Fruit fly (Drosophila melanogaster) whole organism, embryonic: Measurements from ENCODE around the gene Ppt1.

ENCODE experiments used
- B-H1 ChIP-seq: fragments of 200-800 bp; sonication (Bioruptor generic); IDR thresholded peaks from 3 replicates; pipeline ENCODE4 v1.3.6; 2022; ENCODE audit warnings: missing biosample characterization, missing genetic modification characterization
- B-H2 ChIP-seq: fragments of 200-800 bp; sonication (Bioruptor generic); optimal IDR thresholded peaks from 2 replicates; lab custom pipeline; 2018; ENCODE audit warnings: missing biosample characterization, mild to moderate bottlenecking, missing genetic modification characterization
- CG10321 ChIP-seq: fragments of 200-800 bp; sonication (Bioruptor generic); IDR thresholded peaks from 2 replicates; pipeline ENCODE4 v1.3.6; 2022; ENCODE audit warnings: missing biosample characterization, missing genetic modification characterization
- CG10366 ChIP-seq: fragments of 200-800 bp; sonication (Bioruptor generic); IDR thresholded peaks from 2 replicates; pipeline ENCODE4 v1.3.6; 2022; ENCODE audit warnings: missing biosample characterization, missing genetic modification characterization
- CG10431 ChIP-seq: fragments of 200-800 bp; sonication (Bioruptor generic); optimal IDR thresholded peaks from 3 replicates; lab custom pipeline; 2018; ENCODE audit warnings: missing biosample characterization, mild to moderate bottlenecking, missing genetic modification characterization
- CG10565 ChIP-seq: fragments of 200-800 bp; sonication (Bioruptor generic); optimal IDR thresholded peaks from 3 replicates; lab custom pipeline; 2016; ENCODE audit warnings: missing biosample characterization, mild to moderate bottlenecking, missing genetic modification characterization
- CG13894 ChIP-seq: fragments of 200-800 bp; sonication (Bioruptor generic); optimal IDR thresholded peaks from 3 replicates; lab custom pipeline; 2018; ENCODE audit warnings: missing biosample characterization, mild to moderate bottlenecking, missing genetic modification characterization, moderate library complexity
- CG14667 ChIP-seq: fragments of 200-800 bp; sonication (Bioruptor generic); IDR thresholded peaks from 2 replicates; pipeline ENCODE4 v1.3.6; 2022; ENCODE audit warnings: missing biosample characterization, missing genetic modification characterization
- CG15696 ChIP-seq: fragments of 200-800 bp; sonication (Bioruptor generic); optimal IDR thresholded peaks from 2 replicates; lab custom pipeline; 2019; ENCODE audit warnings: missing biosample characterization, mild to moderate bottlenecking, missing genetic modification characterization, moderate library complexity
- CG1603 ChIP-seq: fragments of 200-800 bp; sonication (Bioruptor generic); optimal IDR thresholded peaks from 2 replicates; lab custom pipeline; 2019; ENCODE audit warnings: missing biosample characterization, mild to moderate bottlenecking, missing genetic modification characterization, moderate library complexity
- CG18764 ChIP-seq: fragments of 200-800 bp; sonication (Bioruptor generic); optimal IDR thresholded peaks from 3 replicates; lab custom pipeline; 2016; ENCODE audit warnings: missing biosample characterization, missing genetic modification characterization
- CG2129 ChIP-seq: fragments of 200-800 bp; sonication (Bioruptor generic); IDR thresholded peaks from 2 replicates; pipeline ENCODE4 v1.3.6; 2022; ENCODE audit warnings: missing biosample characterization, missing genetic modification characterization; ENCODE audit not compliant: partially characterized antibody
- CG2199 ChIP-seq: fragments of 200-800 bp; sonication (Bioruptor generic); IDR thresholded peaks from 3 replicates; pipeline ENCODE4 v1.3.6; 2022; ENCODE audit warnings: missing biosample characterization, missing genetic modification characterization
- CG2678 ChIP-seq: fragments of 200-800 bp; sonication (Bioruptor generic); optimal IDR thresholded peaks from 3 replicates; lab custom pipeline; 2019; ENCODE audit warnings: missing biosample characterization, mild to moderate bottlenecking, missing genetic modification characterization, moderate library complexity
- CG3163 ChIP-seq: fragments of 200-800 bp; sonication (Bioruptor generic); optimal IDR thresholded peaks from 3 replicates; lab custom pipeline; 2016; ENCODE audit warnings: missing biosample characterization, missing genetic modification characterization
- CG33213 ChIP-seq: fragments of 200-800 bp; sonication (Bioruptor generic); optimal IDR thresholded peaks from 3 replicates; lab custom pipeline; 2016; ENCODE audit warnings: missing biosample characterization, missing genetic modification characterization
- CG3407 ChIP-seq: fragments of 200-800 bp; sonication (Bioruptor generic); optimal IDR thresholded peaks from 2 replicates; lab custom pipeline; 2018; ENCODE audit warnings: missing biosample characterization, mild to moderate bottlenecking, missing genetic modification characterization
- CG5245 ChIP-seq: fragments of 200-800 bp; sonication (Bioruptor generic); optimal IDR thresholded peaks from 3 replicates; lab custom pipeline; 2016; ENCODE audit warnings: missing biosample characterization, missing genetic modification characterization
- CG6254 ChIP-seq: fragments of 200-800 bp; sonication (Bioruptor generic); optimal IDR thresholded peaks from 3 replicates; lab custom pipeline; 2017; ENCODE audit warnings: mild to moderate bottlenecking, missing biosample characterization, missing genetic modification reagents, missing genetic modification characterization
- CG7928 ChIP-seq: fragments of 200-800 bp; sonication (Bioruptor generic); optimal IDR thresholded peaks from 2 replicates; lab custom pipeline; 2017; ENCODE audit warnings: missing biosample characterization, mild to moderate bottlenecking, missing genetic modification characterization
- Camta ChIP-seq: fragments of 200-800 bp; sonication (Bioruptor generic); optimal IDR thresholded peaks from 2 replicates; lab custom pipeline; 2016; ENCODE audit warnings: missing biosample characterization, missing genetic modification characterization
- Chrac-16 ChIP-seq: fragments of 200-800 bp; sonication (Bioruptor generic); optimal IDR thresholded peaks from 3 replicates; lab custom pipeline; 2016; ENCODE audit warnings: missing biosample characterization, missing genetic modification characterization
- Dip3 ChIP-seq: fragments of 200-800 bp; sonication (Bioruptor generic); optimal IDR thresholded peaks from 3 replicates; lab custom pipeline; 2016; ENCODE audit warnings: missing biosample characterization, missing genetic modification characterization
- Eip74EF ChIP-seq, 2 experiments: fragments of 200-800 bp in 1 of 2; fragments of >200 bp in 1 of 2; sonication (Bioruptor generic) in 1 of 2; optimal IDR thresholded peaks; 2 replicates each; lab custom pipeline; 2017 to 2019; ENCODE audit warnings: missing biosample characterization in 2 of 2, missing genetic modification characterization in 2 of 2, mild to moderate bottlenecking in 1 of 2, moderate library complexity in 1 of 2
- Gsc ChIP-seq: fragments of 200-800 bp; sonication (Bioruptor generic); IDR thresholded peaks from 2 replicates; pipeline ENCODE4 v1.3.6; 2022; ENCODE audit warnings: missing biosample characterization, missing genetic modification characterization
- H15 ChIP-seq: fragments of 200-800 bp; sonication (Bioruptor generic); IDR thresholded peaks from 3 replicates; pipeline ENCODE4 v1.3.6; 2022; ENCODE audit warnings: missing biosample characterization, missing genetic modification characterization
- HHEX ChIP-seq: fragments of 200-800 bp; sonication (Bioruptor generic); optimal IDR thresholded peaks from 3 replicates; lab custom pipeline; 2017; ENCODE audit warnings: missing biosample characterization, mild to moderate bottlenecking, missing genetic modification characterization, missing genetic modification reagents
- HLH3B ChIP-seq: fragments of 200-800 bp; sonication (Bioruptor generic); IDR thresholded peaks from 2 replicates; pipeline ENCODE4 v1.3.6; 2022; ENCODE audit warnings: missing biosample characterization, missing genetic modification characterization
- NC2β ChIP-seq: fragments of 200-800 bp; sonication (Bioruptor generic); optimal IDR thresholded peaks from 2 replicates; lab custom pipeline; 2016; ENCODE audit warnings: missing biosample characterization, missing genetic modification characterization
- NK7.1 ChIP-seq: fragments of 200-800 bp; sonication (Bioruptor generic); optimal IDR thresholded peaks from 3 replicates; lab custom pipeline; 2016; ENCODE audit warnings: missing biosample characterization, missing genetic modification characterization
- Rx ChIP-seq: fragments of 200-800 bp; sonication (Bioruptor generic); IDR thresholded peaks from 2 replicates; pipeline ENCODE4 v1.3.6; 2022; ENCODE audit warnings: missing biosample characterization, missing genetic modification characterization
- Sox100B ChIP-seq: fragments of 200-800 bp; sonication (Bioruptor generic); optimal IDR thresholded peaks from 3 replicates; lab custom pipeline; 2018; ENCODE audit warnings: missing biosample characterization, mild to moderate bottlenecking, missing genetic modification characterization
- Trl ChIP-seq, 3 experiments: fragments of >200 bp in 2 of 3; fragments of 200-800 bp in 1 of 3; sonication (Bioruptor generic) in 1 of 3; optimal IDR thresholded peaks; 2 replicates in 1 of 3; 3 replicates in 2 of 3; lab custom pipeline; 2016 to 2017; ENCODE audit warnings: missing biosample characterization in 1 of 3, missing genetic modification characterization in 1 of 3
- amos ChIP-seq: fragments of 200-800 bp; sonication (Bioruptor generic); IDR thresholded peaks from 2 replicates; pipeline ENCODE4 v1.3.6; 2022; ENCODE audit warnings: missing biosample characterization, missing genetic modification characterization; ENCODE audit not compliant: partially characterized antibody
- cato ChIP-seq: fragments of 200-800 bp; sonication (Bioruptor generic); optimal IDR thresholded peaks from 2 replicates; lab custom pipeline; 2016; ENCODE audit warnings: missing biosample characterization, missing genetic modification characterization, borderline replicate concordance
- ci ChIP-seq: fragments of 200-800 bp; sonication (Bioruptor generic); IDR thresholded peaks from 3 replicates; pipeline ENCODE4 v1.3.6; 2022; ENCODE audit warnings: missing biosample characterization, missing genetic modification characterization
- croc ChIP-seq: fragments of 200-800 bp; sonication (Bioruptor generic); conservative IDR thresholded peaks from 3 replicates; pipeline ENCODE4 v1.3.6; 2022; ENCODE audit warnings: missing biosample characterization, missing genetic modification characterization
- dpn ChIP-seq, 2 experiments: fragments of 200-800 bp; sonication (Bioruptor generic); optimal IDR thresholded peaks; 3 replicates each; lab custom pipeline; 2016; ENCODE audit warnings: missing biosample characterization in 2 of 2, missing genetic modification characterization in 2 of 2
- dysf ChIP-seq: fragments of 200-800 bp; sonication (Bioruptor generic); IDR thresholded peaks from 3 replicates; pipeline ENCODE4 v1.3.6; 2022; ENCODE audit warnings: missing biosample characterization, missing genetic modification characterization
- gce ChIP-seq: fragments of 200-800 bp; sonication (Bioruptor generic); IDR thresholded peaks from 3 replicates; pipeline ENCODE4 v1.3.6; 2022; ENCODE audit warnings: missing biosample characterization, missing genetic modification characterization
- hth ChIP-seq: fragments of >200 bp; optimal IDR thresholded peaks from 2 replicates; lab custom pipeline; 2017; ENCODE audit warnings: inconsistent platforms
- lbe ChIP-seq: fragments of 200-800 bp; sonication (Bioruptor generic); optimal IDR thresholded peaks from 2 replicates; lab custom pipeline; 2016; ENCODE audit warnings: missing biosample characterization, mild to moderate bottlenecking, missing genetic modification characterization
- lmd ChIP-seq: fragments of 200-800 bp; sonication (Bioruptor generic); IDR thresholded peaks from 2 replicates; pipeline ENCODE4 v1.3.6; 2022; ENCODE audit warnings: missing biosample characterization, missing genetic modification characterization
- onecut ChIP-seq: fragments of 200-800 bp; sonication (Bioruptor generic); IDR thresholded peaks from 2 replicates; pipeline ENCODE4 v1.3.6; 2022; ENCODE audit warnings: missing biosample characterization, missing genetic modification characterization
- p53 ChIP-seq: fragments of 200-800 bp; sonication (Bioruptor generic); optimal IDR thresholded peaks from 2 replicates; lab custom pipeline; 2016; ENCODE audit warnings: missing biosample characterization, missing genetic modification characterization
- pan ChIP-seq, 4 experiments: fragments of >200 bp in 3 of 4; fragments of 200-800 bp in 1 of 4; sonication (Bioruptor generic) in 1 of 4; optimal IDR thresholded peaks in 3 of 4; IDR thresholded peaks in 1 of 4; 2 replicates each; pipeline versions ENCODE4 v1.3.6 to Lab custom; 2017 to 2022; ENCODE audit warnings: missing biosample characterization in 2 of 4, missing genetic modification characterization in 2 of 4, mixed read lengths in 1 of 4
- prd ChIP-seq, 3 experiments: fragments of >200 bp in 2 of 3; fragments of 200-800 bp in 1 of 3; sonication (Bioruptor generic) in 1 of 3; optimal IDR thresholded peaks in 2 of 3; IDR thresholded peaks in 1 of 3; 2 replicates in 2 of 3; 3 replicates in 1 of 3; pipeline versions ENCODE4 v1.3.6 to Lab custom; 2017 to 2022; ENCODE audit warnings: missing biosample characterization in 1 of 3, missing genetic modification characterization in 1 of 3
- row ChIP-seq: fragments of 200-800 bp; sonication (Bioruptor generic); IDR thresholded peaks from 3 replicates; pipeline ENCODE4 v1.3.6; 2022; ENCODE audit warnings: missing biosample characterization, missing genetic modification characterization
- so ChIP-seq: fragments of 200-800 bp; sonication (Bioruptor generic); IDR thresholded peaks from 3 replicates; pipeline ENCODE4 v1.3.6; 2022; ENCODE audit warnings: missing biosample characterization, missing genetic modification characterization
- trh ChIP-seq: fragments of 200-800 bp; sonication (Bioruptor generic); optimal IDR thresholded peaks from 2 replicates; lab custom pipeline; 2016; ENCODE audit warnings: missing biosample characterization, missing genetic modification characterization

The Ppt1 gene

DNA sequence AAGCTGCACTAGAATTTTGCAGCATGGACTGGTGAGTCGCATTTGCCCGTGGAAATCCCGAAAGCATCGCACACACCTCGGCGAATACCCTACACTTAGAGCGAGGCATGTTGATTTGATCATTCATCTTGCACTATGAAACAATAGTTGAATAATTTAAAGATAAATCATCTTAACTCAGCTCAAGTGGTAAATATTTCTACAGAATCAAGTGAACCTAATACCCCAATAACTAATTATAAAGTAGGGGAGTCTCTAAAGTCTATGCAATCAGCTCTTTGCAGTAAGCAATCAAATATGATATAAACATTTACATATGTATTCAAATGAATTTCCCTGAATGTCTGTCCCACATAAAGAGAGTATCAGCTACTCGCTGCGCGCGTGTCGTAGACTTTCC is 12.6 kb downstream of the Ppt1 start (continued):
- TF ChIP-seq CG2129 (GFP tag; lab: Robert Waterston, UW) (no peak), Eip74EF (GFP tag; optimal IDR thresholded peaks at IDR 0.05; lab: Kevin White, UChicago) (peak in 1 of 2 experiments; percentile 90), ci (GFP tag; lab: Robert Waterston, UW) (peak; percentile 82), prd (optimal IDR thresholded peaks at IDR 0.05; lab: Kevin White, UChicago) (no peak), prd (GFP tag; IDR thresholded peaks at IDR 0.05; lab: Robert Waterston, UW) (peak; percentile 67; the same call in 2 of the 3 replicates), pan (optimal IDR thresholded peaks at IDR 0.05; lab: Kevin White, UChicago) (no peak), pan (GFP tag; optimal IDR thresholded peaks at IDR 0.05 in 1 of 2, IDR thresholded peaks at IDR 0.05 in 1 of 2) (peak in 1 of 2 experiments; percentile 31), trh (GFP tag; lab: Kevin White, UChicago) (peak; percentile 61), CG6254 (no peak), cato (GFP tag; lab: Kevin White, UChicago) (no peak), Camta (GFP tag; lab: Kevin White, UChicago) (peak; percentile 79), Gsc (GFP tag; lab: Robert Waterston, UW) (0 out of 2 replicates have a peak, but pooled peaks have one; percentile 33), CG1603 (tag; lab: Kevin White, UChicago) (peak; percentile 24), lbe (GFP tag; lab: Kevin White, UChicago) (no peak), gce (peak; percentile 40; the same call in 1 of the 3 replicates), HHEX (GFP tag; lab: Kevin White, UChicago) (no peak), CG13894 (tag; lab: Kevin White, UChicago) (no peak), Sox100B (peak; percentile 17), p53 (GFP tag; lab: Kevin White, UChicago) (no peak), H15 (GFP tag; lab: Robert Waterston, UW) (peak; percentile 79), CG7928 (GFP tag; lab: Kevin White, UChicago) (no peak), CG3407 (no peak), CG10565 (GFP tag; lab: Kevin White, UChicago) (no peak), NK7.1 (GFP tag; lab: Kevin White, UChicago) (peak; percentile 72), CG2199 (GFP tag; lab: Robert Waterston, UW) (no peak), CG15696 (tag; lab: Kevin White, UChicago) (no peak), onecut (GFP tag; lab: Robert Waterston, UW) (peak; percentile 86), Chrac-16 (GFP tag; lab: Kevin White, UChicago) (no peak), CG5245 (GFP tag; lab: Kevin White, UChicago) (no peak), CG18764 (no peak), row (GFP tag; lab: Robert Waterston, UW) (no peak), dysf (peak; percentile 60), HLH3B (GFP tag; lab: Robert Waterston, UW) (no peak), NC2β (GFP tag; lab: Kevin White, UChicago) (no peak), B-H1 (GFP tag; lab: Robert Waterston, UW) (no peak), lmd (GFP tag; lab: Robert Waterston, UW) (peak; percentile 84), so (peak; percentile 64; the same call in 1 of the 3 replicates), hth (lab: Kevin White, UChicago) (no peak), CG33213 (peak; percentile 2), CG10321 (GFP tag; lab: Robert Waterston, UW) (no peak), dpn (GFP tag; optimal IDR thresholded peaks at IDR 0.05; lab: Kevin White, UChicago) (peak in 1 of 2 experiments; percentile 85), CG3163 (GFP tag; lab: Kevin White, UChicago) (no peak), CG2678 (tag; lab: Kevin White, UChicago) (peak; percentile 85), Trl (optimal IDR thresholded peaks at IDR 0.05; lab: Kevin White, UChicago) (no peak), Trl (GFP tag; optimal IDR thresholded peaks at IDR 0.05; lab: Kevin White, UChicago) (peak; percentile 81), B-H2 (GFP tag; lab: Kevin White, UChicago) (no peak), CG10366 (GFP tag; lab: Robert Waterston, UW) (peak; percentile 42; the same call in 1 of the 2 replicates), Dip3 (GFP tag; lab: Kevin White, UChicago) (no peak), Rx (peak; percentile 34; the same call in 1 of the 2 replicates), croc (GFP tag; lab: Robert Waterston, UW) (no peak; the same call in 2 of the 3 replicates), CG14667 (GFP tag; lab: Robert Waterston, UW) (peak; percentile 69), CG10431 (no peak), amos (no peak)
